Fruit fly (Drosophila melanogaster): Measurements from ENCODE around the gene CG13373.

DNA sequence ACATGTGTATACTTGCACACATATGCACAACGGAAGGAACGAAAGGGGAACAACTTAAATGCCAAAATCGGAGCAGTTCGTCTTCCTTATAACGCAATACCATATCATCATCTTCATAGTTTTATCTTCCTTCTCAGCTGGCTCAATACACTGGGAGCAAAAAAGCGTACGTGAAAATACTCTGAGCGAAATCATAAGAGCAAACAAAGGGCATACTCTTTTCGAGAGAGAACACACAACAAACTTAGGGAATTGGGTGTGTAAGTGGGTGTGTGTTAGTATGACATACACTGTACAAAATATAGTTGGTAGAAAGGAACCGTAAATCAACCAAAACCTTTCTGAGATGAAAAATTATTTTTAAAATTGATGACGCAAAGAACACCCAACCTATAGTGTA, 35.7 kb downstream of the CG13373 start:
- TF ChIP-seq CG11762 (GFP tag; optimal IDR thresholded peaks at IDR 0.05; ENCODE audit: insufficient read depth): no peak
- TF ChIP-seq Hr39 (GFP tag; optimal IDR thresholded peaks at IDR 0.05): no peak
- no peak for TF ChIP-seq dsx (GFP tag; optimal IDR thresholded peaks at IDR 0.05; ENCODE audit: poor library complexity, severe bottlenecking)
- no peak for TF ChIP-seq CG31627 (GFP tag; optimal IDR thresholded peaks at IDR 0.05)
- no peak for TF ChIP-seq dac (GFP tag; optimal IDR thresholded peaks at IDR 0.05)
- TF ChIP-seq Sox15 (GFP tag; optimal IDR thresholded peaks at IDR 0.05): no peak
- TF ChIP-seq CG6854 (GFP tag; optimal IDR thresholded peaks at IDR 0.05): no peak

All from whole organism, prepupa.